Fruit fly (Drosophila melanogaster) whole organism, embryonic: Measurements from ENCODE around the gene CG44270.
A peak's percentile ranks its signal among the peaks of the same experiment; 100 is the strongest.

ENCODE experiments used
- B-H2 ChIP-seq: fragments of 200-800 bp; sonication (Bioruptor generic); optimal IDR thresholded peaks from 2 replicates; lab custom pipeline; 2018; ENCODE audit warnings: missing biosample characterization, mild to moderate bottlenecking, missing genetic modification characterization
- Blimp-1 ChIP-seq: fragments of 200-800 bp; sonication (Bioruptor generic); optimal IDR thresholded peaks from 3 replicates; lab custom pipeline; 2018; ENCODE audit warnings: missing biosample characterization, missing genetic modification characterization, mild to moderate bottlenecking, moderate library complexity, missing genetic modification reagents
- BtbVII ChIP-seq: fragments of 200-800 bp; sonication (Bioruptor generic); optimal IDR thresholded peaks from 3 replicates; lab custom pipeline; 2017; ENCODE audit warnings: missing biosample characterization, mild to moderate bottlenecking, missing genetic modification characterization
- CG11560 ChIP-seq: fragments of 200-800 bp; sonication (Bioruptor generic); IDR thresholded peaks from 3 replicates; pipeline ENCODE4 v1.3.6; 2022; ENCODE audit warnings: missing biosample characterization, missing genetic modification characterization
- CG12391 ChIP-seq: fragments of 200-800 bp; sonication (Bioruptor generic); optimal IDR thresholded peaks from 3 replicates; lab custom pipeline; 2018; ENCODE audit warnings: missing biosample characterization, mild to moderate bottlenecking, missing genetic modification characterization, moderate library complexity
- CG13424 ChIP-seq: fragments of 200-800 bp; sonication (Bioruptor generic); optimal IDR thresholded peaks from 2 replicates; lab custom pipeline; 2019; ENCODE audit warnings: missing biosample characterization, mild to moderate bottlenecking, missing genetic modification characterization, moderate library complexity
- CG15073 ChIP-seq: fragments of 200-800 bp; sonication (Bioruptor generic); optimal IDR thresholded peaks from 2 replicates; lab custom pipeline; 2016; ENCODE audit warnings: missing biosample characterization, missing genetic modification characterization
- CG2678 ChIP-seq: fragments of 200-800 bp; sonication (Bioruptor generic); optimal IDR thresholded peaks from 3 replicates; lab custom pipeline; 2019; ENCODE audit warnings: missing biosample characterization, mild to moderate bottlenecking, missing genetic modification characterization, moderate library complexity
- CG2875 ChIP-seq: fragments of 200-800 bp; sonication (Bioruptor generic); optimal IDR thresholded peaks from 2 replicates; lab custom pipeline; 2017; ENCODE audit warnings: missing biosample characterization, mild to moderate bottlenecking, missing genetic modification characterization, missing genetic modification reagents
- CG3065 ChIP-seq: fragments of 200-800 bp; sonication (Bioruptor generic); optimal IDR thresholded peaks from 2 replicates; lab custom pipeline; 2016; ENCODE audit warnings: missing biosample characterization, missing genetic modification characterization
- CG32772 ChIP-seq: fragments of 200-800 bp; sonication (Bioruptor generic); IDR thresholded peaks from 2 replicates; pipeline ENCODE4 v1.3.6; 2022; ENCODE audit warnings: missing biosample characterization, missing genetic modification characterization
- CG7987 ChIP-seq: fragments of 200-800 bp; sonication (Bioruptor generic); optimal IDR thresholded peaks from 2 replicates; lab custom pipeline; 2018; ENCODE audit warnings: missing biosample characterization, mild to moderate bottlenecking, missing genetic modification characterization, moderate library complexity
- CG8089 ChIP-seq: fragments of 200-800 bp; sonication (Bioruptor generic); optimal IDR thresholded peaks from 3 replicates; lab custom pipeline; 2016; ENCODE audit warnings: missing biosample characterization, missing genetic modification characterization
- CG8281 ChIP-seq: fragments of 200-800 bp; sonication (Bioruptor generic); optimal IDR thresholded peaks from 2 replicates; lab custom pipeline; 2018; ENCODE audit warnings: missing biosample characterization, mild to moderate bottlenecking, missing genetic modification characterization, moderate library complexity
- CG8944 ChIP-seq: fragments of 200-800 bp; sonication (Bioruptor generic); optimal IDR thresholded peaks from 3 replicates; lab custom pipeline; 2016; ENCODE audit warnings: missing biosample characterization, missing genetic modification characterization
- CG9797 ChIP-seq: fragments of 200-800 bp; sonication (Bioruptor generic); optimal IDR thresholded peaks from 3 replicates; lab custom pipeline; 2018; ENCODE audit warnings: missing biosample characterization, mild to moderate bottlenecking, missing genetic modification characterization
- CrebB ChIP-seq: fragments of 200-800 bp; sonication (Bioruptor generic); optimal IDR thresholded peaks from 3 replicates; lab custom pipeline; 2018; ENCODE audit warnings: missing biosample characterization, mild to moderate bottlenecking, missing genetic modification characterization
- Dip3 ChIP-seq: fragments of 200-800 bp; sonication (Bioruptor generic); optimal IDR thresholded peaks from 3 replicates; lab custom pipeline; 2016; ENCODE audit warnings: missing biosample characterization, missing genetic modification characterization
- E2f2 ChIP-seq: fragments of 200-800 bp; sonication (Bioruptor generic); IDR thresholded peaks from 2 replicates; pipeline ENCODE4 v1.3.6; 2022; ENCODE audit warnings: missing biosample characterization, missing genetic modification characterization
- Fer1 ChIP-seq: fragments of 200-800 bp; sonication (Bioruptor generic); optimal IDR thresholded peaks from 2 replicates; lab custom pipeline; 2017; ENCODE audit warnings: missing biosample characterization, mild to moderate bottlenecking, missing genetic modification characterization
- HmgD ChIP-seq: fragments of 200-800 bp; sonication (Bioruptor generic); optimal IDR thresholded peaks from 3 replicates; lab custom pipeline; 2016; ENCODE audit warnings: missing biosample characterization, missing genetic modification characterization
- Hr51 ChIP-seq, 2 experiments: fragments of 200-800 bp; sonication (Bioruptor generic); optimal IDR thresholded peaks; 2 replicates in 1 of 2; 3 replicates in 1 of 2; lab custom pipeline; 2016 to 2018; ENCODE audit warnings: missing biosample characterization in 2 of 2, missing genetic modification characterization in 2 of 2, mild to moderate bottlenecking in 1 of 2, moderate library complexity in 1 of 2
- Lpt ChIP-seq: fragments of >200 bp; optimal IDR thresholded peaks from 2 replicates; lab custom pipeline; 2018; ENCODE audit warnings: missing biosample characterization, missing genetic modification characterization
- MESR4 ChIP-seq: fragments of 200-800 bp; sonication (Bioruptor generic); optimal IDR thresholded peaks from 2 replicates; lab custom pipeline; 2018; ENCODE audit warnings: missing biosample characterization, mild to moderate bottlenecking, missing genetic modification characterization, moderate library complexity
- Meics ChIP-seq: fragments of 200-800 bp; sonication (Bioruptor generic); optimal IDR thresholded peaks from 2 replicates; lab custom pipeline; 2017; ENCODE audit warnings: missing biosample characterization, mild to moderate bottlenecking, missing genetic modification characterization
- Neu2 ChIP-seq: fragments of 200-800 bp; sonication (Bioruptor generic); optimal IDR thresholded peaks from 3 replicates; lab custom pipeline; 2016; ENCODE audit warnings: missing biosample characterization, missing genetic modification characterization, borderline replicate concordance
- NfI ChIP-seq: fragments of 200-800 bp; sonication (Bioruptor generic); optimal IDR thresholded peaks from 3 replicates; lab custom pipeline; 2018; ENCODE audit warnings: missing biosample characterization, mild to moderate bottlenecking, missing genetic modification characterization, moderate library complexity
- Pdp1 ChIP-seq, 2 experiments: fragments of 200-800 bp; sonication (Bioruptor generic); optimal IDR thresholded peaks; 3 replicates each; lab custom pipeline; 2016; ENCODE audit warnings: missing biosample characterization in 2 of 2, missing genetic modification characterization in 2 of 2, mild to moderate bottlenecking in 1 of 2, moderate library complexity in 1 of 2
- Poxn ChIP-seq: fragments of 200-800 bp; sonication (Bioruptor generic); IDR thresholded peaks from 2 replicates; pipeline ENCODE4 v1.3.6; 2022; ENCODE audit warnings: missing biosample characterization, missing genetic modification characterization
- Ravus ChIP-seq: fragments of 200-800 bp; sonication (Bioruptor generic); IDR thresholded peaks from 2 replicates; pipeline ENCODE4 v1.3.6; 2022; ENCODE audit warnings: missing biosample characterization, missing genetic modification characterization
- Sox100B ChIP-seq: fragments of 200-800 bp; sonication (Bioruptor generic); optimal IDR thresholded peaks from 3 replicates; lab custom pipeline; 2018; ENCODE audit warnings: missing biosample characterization, mild to moderate bottlenecking, missing genetic modification characterization
- ato ChIP-seq: fragments of 200-800 bp; sonication (Bioruptor generic); IDR thresholded peaks from 2 replicates; pipeline ENCODE4 v1.3.6; 2022; ENCODE audit warnings: missing biosample characterization, missing genetic modification characterization; ENCODE audit not compliant: partially characterized antibody
- caup ChIP-seq: fragments of 200-800 bp; sonication (Bioruptor generic); optimal IDR thresholded peaks from 3 replicates; lab custom pipeline; 2017; ENCODE audit warnings: missing biosample characterization, mild to moderate bottlenecking, missing genetic modification characterization, moderate library complexity; ENCODE audit not compliant: severe bottlenecking
- cg ChIP-seq: fragments of 200-800 bp; sonication (Bioruptor generic); optimal IDR thresholded peaks from 3 replicates; lab custom pipeline; 2019; ENCODE audit warnings: missing biosample characterization, mild to moderate bottlenecking, missing genetic modification characterization, moderate library complexity
- dan ChIP-seq: fragments of 200-800 bp; sonication (Bioruptor generic); IDR thresholded peaks from 2 replicates; pipeline ENCODE4 v1.3.6; 2022; ENCODE audit warnings: missing biosample characterization, missing genetic modification characterization
- gro ChIP-seq: fragments of 200-800 bp; sonication (Bioruptor generic); optimal IDR thresholded peaks from 2 replicates; lab custom pipeline; 2016; ENCODE audit warnings: missing biosample characterization, missing genetic modification characterization
- kay ChIP-seq: fragments of 200-800 bp; sonication (Bioruptor generic); optimal IDR thresholded peaks from 2 replicates; lab custom pipeline; 2016; ENCODE audit warnings: missing biosample characterization, missing genetic modification characterization
- lilli ChIP-seq: fragments of 200-800 bp; sonication (Bioruptor generic); optimal IDR thresholded peaks from 3 replicates; lab custom pipeline; 2016; ENCODE audit warnings: missing biosample characterization, missing genetic modification characterization
- luna ChIP-seq: fragments of 200-800 bp; sonication (Bioruptor generic); optimal IDR thresholded peaks from 2 replicates; lab custom pipeline; 2016; ENCODE audit warnings: missing biosample characterization, missing genetic modification characterization
- mirr ChIP-seq: fragments of 200-800 bp; sonication (Bioruptor generic); optimal IDR thresholded peaks from 3 replicates; lab custom pipeline; 2018; ENCODE audit warnings: missing biosample characterization, mild to moderate bottlenecking, missing genetic modification characterization
- pan ChIP-seq, 4 experiments: fragments of >200 bp in 3 of 4; fragments of 200-800 bp in 1 of 4; sonication (Bioruptor generic) in 1 of 4; optimal IDR thresholded peaks in 3 of 4; IDR thresholded peaks in 1 of 4; 2 replicates each; pipeline versions ENCODE4 v1.3.6 to Lab custom; 2017 to 2022; ENCODE audit warnings: missing biosample characterization in 2 of 4, missing genetic modification characterization in 2 of 4, mixed read lengths in 1 of 4
- pho ChIP-seq: fragments of 200-800 bp; sonication (Bioruptor generic); optimal IDR thresholded peaks from 2 replicates; lab custom pipeline; 2016; ENCODE audit warnings: missing biosample characterization, missing genetic modification characterization
- repo ChIP-seq: fragments of 200-800 bp; sonication (Bioruptor generic); optimal IDR thresholded peaks from 2 replicates; lab custom pipeline; 2016; ENCODE audit warnings: missing biosample characterization, missing genetic modification characterization
- sima ChIP-seq: fragments of 200-800 bp; sonication (Bioruptor generic); optimal IDR thresholded peaks from 2 replicates; lab custom pipeline; 2016; ENCODE audit warnings: missing biosample characterization, missing genetic modification characterization
- so ChIP-seq: fragments of 200-800 bp; sonication (Bioruptor generic); IDR thresholded peaks from 3 replicates; pipeline ENCODE4 v1.3.6; 2022; ENCODE audit warnings: missing biosample characterization, missing genetic modification characterization
- tna ChIP-seq: fragments of 200-800 bp; sonication (Bioruptor generic); IDR thresholded peaks from 2 replicates; pipeline ENCODE4 v1.3.6; 2022; ENCODE audit warnings: missing biosample characterization, missing genetic modification characterization; ENCODE audit not compliant: partially characterized antibody
- unpg ChIP-seq: fragments of 200-800 bp; sonication (Bioruptor generic); optimal IDR thresholded peaks from 3 replicates; lab custom pipeline; 2018; ENCODE audit warnings: missing biosample characterization, mild to moderate bottlenecking, missing genetic modification characterization, moderate library complexity
- wor ChIP-seq: fragments of 200-800 bp; sonication (Bioruptor generic); IDR thresholded peaks from 2 replicates; pipeline ENCODE4 v1.3.6; 2022; ENCODE audit warnings: missing biosample characterization, missing genetic modification characterization

Gene CG44270

dm6 chr2L:20494423-20495052 is 36.3 kb upstream of the CG44270 start, which contains the start of gene CG34007 (continued):
- TF ChIP-seq CG8089 (GFP tag; lab: Kevin White, UChicago), result no peak
- TF ChIP-seq CrebB (tag; lab: Kevin White, UChicago), result no peak
- no peak for TF ChIP-seq B-H2 (GFP tag; lab: Kevin White, UChicago)
- no peak for TF ChIP-seq MESR4 (GFP tag; lab: Kevin White, UChicago)
- TF ChIP-seq Dip3, result no peak
- TF ChIP-seq cg, result no peak
- peak; percentile 62; the same call in 1 of the 3 replicates for TF ChIP-seq so (GFP tag; lab: Robert Waterston, UW)
- TF ChIP-seq Fer1 (GFP tag; lab: Kevin White, UChicago), result peak; percentile 45
- no peak for TF ChIP-seq caup (GFP tag; lab: Kevin White, UChicago)
- TF ChIP-seq CG32772, result peak; percentile 75
- peak; percentile 40; the same call in 1 of the 2 replicates for TF ChIP-seq E2f2
- TF ChIP-seq unpg (GFP tag; lab: Kevin White, UChicago), result peak; percentile 90
- peak; percentile 25 for TF ChIP-seq Ravus (GFP tag; lab: Robert Waterston, UW)
- TF ChIP-seq Neu2 (GFP tag; lab: Kevin White, UChicago), result no peak
- TF ChIP-seq HmgD (GFP tag; lab: Kevin White, UChicago), result no peak
- peak; percentile 91 for TF ChIP-seq Sox100B (GFP tag; lab: Kevin White, UChicago)
- no peak for TF ChIP-seq dan (GFP tag; lab: Robert Waterston, UW)
- TF ChIP-seq Poxn (GFP tag; lab: Robert Waterston, UW), result no peak
- TF ChIP-seq pan (optimal IDR thresholded peaks at IDR 0.05; lab: Kevin White, UChicago), result no peak
- peak in 1 of 2 experiments; percentile 72 for TF ChIP-seq pan (GFP tag; optimal IDR thresholded peaks at IDR 0.05 in 1 of 2, IDR thresholded peaks at IDR 0.05 in 1 of 2)
- no peak for TF ChIP-seq CG7987 (GFP tag; lab: Kevin White, UChicago)
- no peak for TF ChIP-seq tna (GFP tag; lab: Robert Waterston, UW)
- no peak for TF ChIP-seq sima (GFP tag; lab: Kevin White, UChicago)
- TF ChIP-seq repo (GFP tag; lab: Kevin White, UChicago), result no peak
- TF ChIP-seq pho, result no peak
- peak; percentile 40 for TF ChIP-seq NfI
- peak; percentile 90 for TF ChIP-seq Blimp-1 (GFP tag; lab: Kevin White, UChicago)
- TF ChIP-seq CG2678 (tag; lab: Kevin White, UChicago), result peak; percentile 89
- TF ChIP-seq lilli (GFP tag; lab: Kevin White, UChicago), result no peak
- no peak for TF ChIP-seq mirr
- peak; percentile 94 for TF ChIP-seq CG12391 (tag; lab: Kevin White, UChicago)
- peak; percentile 80 for TF ChIP-seq CG2875 (GFP tag; lab: Kevin White, UChicago)
- TF ChIP-seq BtbVII (GFP tag; lab: Kevin White, UChicago), result peak; percentile 52
- peak; percentile 92 for TF ChIP-seq CG13424 (tag; lab: Kevin White, UChicago)
- TF ChIP-seq CG9797 (GFP tag; lab: Kevin White, UChicago), result no peak
- no peak for TF ChIP-seq luna (GFP tag; lab: Kevin White, UChicago)
- no peak for TF ChIP-seq gro (GFP tag; lab: Kevin White, UChicago)
- peak in 1 of 2 experiments; percentile 87 for TF ChIP-seq Hr51 (GFP tag; optimal IDR thresholded peaks at IDR 0.05; lab: Kevin White, UChicago)
- TF ChIP-seq wor, result peak; percentile 69
- 0 out of 3 replicates have a peak, but pooled peaks have one; percentile 19 for TF ChIP-seq CG11560 (tag; lab: Robert Waterston, UW)
- peak; percentile 3 for TF ChIP-seq CG15073 (GFP tag; lab: Kevin White, UChicago)
- peak; percentile 33 for TF ChIP-seq CG8281 (tag; lab: Kevin White, UChicago)
- TF ChIP-seq CG3065 (GFP tag; lab: Kevin White, UChicago), result peak; percentile 43
- TF ChIP-seq CG8944 (GFP tag; lab: Kevin White, UChicago), result no peak
- TF ChIP-seq kay (GFP tag; lab: Kevin White, UChicago), result no peak
- no peak for TF ChIP-seq ato
- TF ChIP-seq Lpt (GFP tag; lab: Kevin White, UChicago), result no peak
- peak; percentile 41 for TF ChIP-seq Meics (GFP tag; lab: Kevin White, UChicago)
- peak in 1 of 2 experiments; percentile 97 for TF ChIP-seq Pdp1 (GFP tag; optimal IDR thresholded peaks at IDR 0.05; lab: Kevin White, UChicago)
